Worm (Caenorhabditis elegans) whole organism, L1 larva: Measurements from ENCODE around the gene C48A7.16.

Experiments
- C34B4.2 ChIP-seq: sonication (generic microtip); optimal IDR thresholded peaks from 2 replicates; lab custom pipeline; 2017; ENCODE audit warnings: mild to moderate bottlenecking, missing genetic modification characterization, missing compliant biosample characterization
- F16B12.6 ChIP-seq: fragments of 150-350 bp; optimal IDR thresholded peaks from 2 replicates; lab custom pipeline; 2014; ENCODE audit warnings: missing biosample characterization, missing genetic modification characterization
- aly-2 ChIP-seq: fragments of 150-350 bp; optimal IDR thresholded peaks from 2 replicates; lab custom pipeline; 2014; ENCODE audit warnings: missing biosample characterization, missing genetic modification characterization
- ama-1 ChIP-seq: fragments of 150-350 bp; optimal IDR thresholded peaks from 2 replicates; lab custom pipeline; 2014
- ceh-8 ChIP-seq: fragments of 200-800 bp; sonication (Bioruptor generic); optimal IDR thresholded peaks from 2 replicates; lab custom pipeline; 2018; ENCODE audit warnings: mild to moderate bottlenecking, missing genetic modification characterization, moderate library complexity, missing compliant biosample characterization
- ceh-82 ChIP-seq, 3 experiments: fragments of 150-350 bp in 1 of 3; sonication (generic microtip) in 2 of 3; optimal IDR thresholded peaks; 2 replicates each; lab custom pipeline; 2014 to 2017; ENCODE audit warnings: missing biosample characterization in 3 of 3, missing genetic modification characterization in 3 of 3
- dsc-1 ChIP-seq: sonication (generic microtip); optimal IDR thresholded peaks from 2 replicates; lab custom pipeline; 2016; ENCODE audit warnings: mild to moderate bottlenecking, missing genetic modification characterization, missing compliant biosample characterization
- efl-1 ChIP-seq, 4 experiments: fragments of 150-350 bp; optimal IDR thresholded peaks in 3 of 4; peaks in 1 of 4; 1 replicate in 1 of 4; 2 replicates in 3 of 4; lab custom pipeline; 2014; ENCODE audit warnings: missing biosample characterization in 2 of 4, missing genetic modification characterization in 2 of 4, missing genetic modification reagents in 2 of 4
- efl-3 ChIP-seq: fragments of 200-800 bp; sonication (Bioruptor generic); optimal IDR thresholded peaks from 2 replicates; lab custom pipeline; 2018; ENCODE audit warnings: mild to moderate bottlenecking, missing genetic modification characterization, missing compliant biosample characterization
- egl-13 ChIP-seq: sonication (generic microtip); optimal IDR thresholded peaks from 2 replicates; lab custom pipeline; 2016; ENCODE audit warnings: missing genotype, missing genetic modification reagents, missing genetic modification characterization, missing compliant biosample characterization
- egl-27 ChIP-seq, 2 experiments: fragments of 150-350 bp in 1 of 2; sonication (generic microtip); optimal IDR thresholded peaks; 3 replicates each; lab custom pipeline; 2017 to 2018; ENCODE audit warnings: missing biosample characterization in 2 of 2, missing genetic modification characterization in 2 of 2, missing genetic modification reagents in 2 of 2
- ets-5 ChIP-seq: fragments of 200-800 bp; sonication (Bioruptor generic); IDR thresholded peaks from 2 replicates; pipeline ENCODE4 v1.3.6; 2022; ENCODE audit warnings: missing genetic modification characterization, missing compliant biosample characterization
- fkh-8 ChIP-seq: sonication (generic microtip); optimal IDR thresholded peaks from 2 replicates; lab custom pipeline; 2016; ENCODE audit warnings: mild to moderate bottlenecking, missing genetic modification characterization, missing compliant biosample characterization
- fos-1 ChIP-seq: fragments of 150-350 bp; optimal IDR thresholded peaks from 2 replicates; lab custom pipeline; 2014; ENCODE audit warnings: missing biosample characterization, missing genetic modification characterization
- hpl-2 ChIP-seq: fragments of 150-350 bp; optimal IDR thresholded peaks from 2 replicates; lab custom pipeline; 2014; ENCODE audit warnings: missing biosample characterization, missing genetic modification reagents, missing genetic modification characterization
- irx-1 ChIP-seq: sonication (generic microtip); optimal IDR thresholded peaks from 2 replicates; lab custom pipeline; 2016; ENCODE audit warnings: missing genetic modification characterization, missing compliant biosample characterization
- jun-1 ChIP-seq: fragments of 150-350 bp; optimal IDR thresholded peaks from 2 replicates; lab custom pipeline; 2014; ENCODE audit warnings: missing biosample characterization, missing genetic modification reagents, missing genetic modification characterization
- lin-13 ChIP-seq: fragments of 150-350 bp; optimal IDR thresholded peaks from 2 replicates; lab custom pipeline; 2014; ENCODE audit warnings: missing biosample characterization, missing genetic modification reagents, missing genetic modification characterization
- lin-14 ChIP-seq: fragments of 200-800 bp; sonication (Bioruptor generic); optimal IDR thresholded peaks from 2 replicates; lab custom pipeline; 2018; ENCODE audit warnings: mild to moderate bottlenecking, missing genetic modification characterization, moderate library complexity, missing compliant biosample characterization
- lin-15B ChIP-seq: fragments of 150-350 bp; sonication (generic microtip); optimal IDR thresholded peaks from 3 replicates; lab custom pipeline; 2014; ENCODE audit warnings: missing biosample characterization, missing genetic modification characterization
- lin-39 ChIP-seq: fragments of 150-350 bp; optimal IDR thresholded peaks from 2 replicates; lab custom pipeline; 2014; ENCODE audit warnings: missing biosample characterization, missing genetic modification reagents, missing genetic modification characterization
- lir-3 ChIP-seq: sonication (generic microtip); optimal IDR thresholded peaks from 2 replicates; lab custom pipeline; 2016; ENCODE audit warnings: mild to moderate bottlenecking, missing genetic modification characterization, moderate library complexity, missing compliant biosample characterization; ENCODE audit not compliant: poor library complexity
- lsy-2 ChIP-seq, 2 experiments: fragments of 150-350 bp; optimal IDR thresholded peaks; 2 replicates each; lab custom pipeline; 2014; ENCODE audit warnings: missing biosample characterization in 2 of 2, missing genetic modification characterization in 2 of 2
- mab-9 ChIP-seq: fragments of 200-800 bp; sonication (Bioruptor generic); IDR thresholded peaks from 2 replicates; pipeline ENCODE4 v1.3.6; 2022; ENCODE audit warnings: missing genetic modification reagents, missing genetic modification characterization, missing compliant biosample characterization
- mef-2 ChIP-seq: fragments of 150-350 bp; optimal IDR thresholded peaks from 2 replicates; lab custom pipeline; 2014; ENCODE audit warnings: missing biosample characterization, missing genetic modification characterization
- mep-1 ChIP-seq: fragments of 150-350 bp; optimal IDR thresholded peaks from 2 replicates; lab custom pipeline; 2014; ENCODE audit warnings: missing biosample characterization, missing genetic modification characterization
- nhr-12 ChIP-seq: sonication (generic microtip); optimal IDR thresholded peaks from 2 replicates; lab custom pipeline; 2017; ENCODE audit warnings: missing biosample characterization, missing genetic modification characterization
- nhr-20 ChIP-seq: sonication (generic microtip); optimal IDR thresholded peaks from 2 replicates; lab custom pipeline; 2016; ENCODE audit warnings: mild to moderate bottlenecking, missing genetic modification characterization, missing compliant biosample characterization
- nhr-47 ChIP-seq: sonication (generic microtip); optimal IDR thresholded peaks from 2 replicates; lab custom pipeline; 2016; ENCODE audit warnings: mild to moderate bottlenecking, missing genetic modification characterization, moderate library complexity, missing compliant biosample characterization
- nhr-71 ChIP-seq: sonication (generic microtip); optimal IDR thresholded peaks from 2 replicates; lab custom pipeline; 2016; ENCODE audit warnings: mild to moderate bottlenecking, missing genetic modification characterization, moderate library complexity, missing compliant biosample characterization
- nhr-85 ChIP-seq: sonication (generic microtip); peaks from one replicate; lab custom pipeline; 2016; ENCODE audit warnings: missing genetic modification characterization, inconsistent platforms, missing compliant biosample characterization
- nhr-90 ChIP-seq: sonication (generic microtip); optimal IDR thresholded peaks from 2 replicates; lab custom pipeline; 2016; ENCODE audit warnings: mild to moderate bottlenecking, missing genetic modification characterization, missing compliant biosample characterization; ENCODE audit not compliant: poor library complexity
- pax-3 ChIP-seq: fragments of 200-800 bp; sonication (Bioruptor generic); optimal IDR thresholded peaks from 2 replicates; lab custom pipeline; 2018; ENCODE audit warnings: mild to moderate bottlenecking, missing genetic modification characterization, moderate library complexity, missing compliant biosample characterization
- rnt-1 ChIP-seq: sonication (generic microtip); optimal IDR thresholded peaks from 2 replicates; lab custom pipeline; 2016; ENCODE audit warnings: mild to moderate bottlenecking, missing genetic modification characterization, moderate library complexity, missing compliant biosample characterization
- skn-1 ChIP-seq: fragments of 150-350 bp; optimal IDR thresholded peaks from 2 replicates; lab custom pipeline; 2014; ENCODE audit warnings: missing biosample characterization, missing genetic modification characterization
- snpc-4 ChIP-seq: fragments of 150-350 bp; optimal IDR thresholded peaks from 2 replicates; lab custom pipeline; 2014; ENCODE audit warnings: missing biosample characterization, missing genetic modification characterization
- snu-23 ChIP-seq: sonication (generic microtip); optimal IDR thresholded peaks from 2 replicates; lab custom pipeline; 2016; ENCODE audit warnings: missing genetic modification characterization, missing compliant biosample characterization
- sox-4 ChIP-seq: sonication (generic microtip); optimal IDR thresholded peaks from 2 replicates; lab custom pipeline; 2016; ENCODE audit warnings: missing genetic modification characterization, missing compliant biosample characterization
- swsn-7 ChIP-seq: sonication (generic microtip); optimal IDR thresholded peaks from 2 replicates; lab custom pipeline; 2016; ENCODE audit warnings: missing genetic modification characterization, missing compliant biosample characterization
- tbx-2 ChIP-seq: sonication (generic microtip); optimal IDR thresholded peaks from 2 replicates; lab custom pipeline; 2016; ENCODE audit warnings: missing genetic modification characterization, missing compliant biosample characterization
- unc-130 ChIP-seq: fragments of 150-350 bp; optimal IDR thresholded peaks from 2 replicates; lab custom pipeline; 2017; ENCODE audit warnings: missing biosample characterization, missing genetic modification characterization, inconsistent platforms
- unc-30 ChIP-seq: sonication (generic microtip); optimal IDR thresholded peaks from 2 replicates; lab custom pipeline; 2017; ENCODE audit warnings: missing biosample characterization, missing genetic modification characterization
- unc-62 ChIP-seq: fragments of 150-350 bp; optimal IDR thresholded peaks from 2 replicates; lab custom pipeline; 2014; ENCODE audit warnings: missing biosample characterization, missing genetic modification reagents, missing genetic modification characterization
- unc-86 ChIP-seq: sonication (generic microtip); optimal IDR thresholded peaks from 2 replicates; lab custom pipeline; 2016; ENCODE audit warnings: missing genetic modification characterization, missing compliant biosample characterization
- vab-15 ChIP-seq: sonication (generic microtip); optimal IDR thresholded peaks from 2 replicates; lab custom pipeline; 2017; ENCODE audit warnings: missing genotype, mild to moderate bottlenecking, missing genetic modification characterization, missing compliant biosample characterization
- xbp-1 ChIP-seq: sonication (generic microtip); optimal IDR thresholded peaks from 2 replicates; lab custom pipeline; 2016; ENCODE audit warnings: missing genetic modification characterization, missing compliant biosample characterization
- zag-1 ChIP-seq: fragments of 150-350 bp; optimal IDR thresholded peaks from 2 replicates; lab custom pipeline; 2014; ENCODE audit warnings: missing biosample characterization, missing genetic modification characterization
- ztf-4 ChIP-seq: fragments of 150-350 bp; optimal IDR thresholded peaks from 2 replicates; lab custom pipeline; 2014; ENCODE audit warnings: missing biosample characterization, missing genetic modification characterization

The C48A7.16 gene

ce11 chrIV:7390126-7390766 is 15.0 kb upstream of the C48A7.16 start:
- peak; percentile 39 for TF ChIP-seq egl-13 (tag; lab: Kevin White, UChicago)
- TF ChIP-seq ceh-82 (tag; optimal IDR thresholded peaks at IDR 0.05; lab: Kevin White, UChicago), result peak; percentile 15 to 57 (median 28)
- no peak for TF ChIP-seq nhr-12 (tag; lab: Kevin White, UChicago)
- TF ChIP-seq unc-86 (tag; lab: Kevin White, UChicago), result peak; percentile 47
- no peak for TF ChIP-seq nhr-90 (tag; lab: Kevin White, UChicago)
- TF ChIP-seq mep-1 (tag; lab: Kevin White, UChicago), result no peak
- TF ChIP-seq unc-30, result no peak
- peak; percentile 37 for TF ChIP-seq dsc-1 (tag; lab: Kevin White, UChicago)
- TF ChIP-seq lin-15B (tag; lab: Kevin White, UChicago), result no peak
- no peak for TF ChIP-seq sox-4
- TF ChIP-seq nhr-71, result peak; percentile 65
- no peak for TF ChIP-seq pax-3 (tag; lab: Kevin White, UChicago)
- peak; percentile 33 for TF ChIP-seq unc-130 (tag; lab: Kevin White, UChicago)
- TF ChIP-seq snu-23 (GFP tag; lab: Kevin White, UChicago), result peak; percentile 39
- TF ChIP-seq efl-1 (optimal IDR thresholded peaks at IDR 0.05; lab: Kevin White, UChicago), result peak in 1 of 2 experiments; percentile 17
- TF ChIP-seq efl-1 (GFP tag; optimal IDR thresholded peaks at IDR 0.05 in 1 of 2; lab: Kevin White, UChicago), result no peak
- TF ChIP-seq C34B4.2 (tag; lab: Kevin White, UChicago), result no peak
- peak; percentile 29 for TF ChIP-seq ztf-4 (tag; lab: Kevin White, UChicago)
- TF ChIP-seq aly-2 (tag; lab: Kevin White, UChicago), result no peak
- TF ChIP-seq mef-2 (tag; lab: Kevin White, UChicago), result no peak
- TF ChIP-seq swsn-7 (tag; lab: Kevin White, UChicago), result peak; percentile 41
- TF ChIP-seq irx-1 (tag; lab: Kevin White, UChicago), result no peak
- TF ChIP-seq efl-3 (GFP tag; lab: Kevin White, UChicago), result no peak
- TF ChIP-seq skn-1, result peak; percentile 7
- TF ChIP-seq zag-1 (tag; lab: Kevin White, UChicago), result no peak
- TF ChIP-seq fkh-8 (tag; lab: Kevin White, UChicago), result peak; percentile 28
- peak; percentile 41 for TF ChIP-seq nhr-47 (tag; lab: Kevin White, UChicago)
- peak; percentile 13 for TF ChIP-seq nhr-20
- TF ChIP-seq lsy-2 (tag; optimal IDR thresholded peaks at IDR 0.05; lab: Kevin White, UChicago), result peak in 1 of 2 experiments; percentile 37
- TF ChIP-seq unc-62 (GFP tag; lab: Kevin White, UChicago), result no peak
- no peak for TF ChIP-seq ceh-8 (GFP tag; lab: Kevin White, UChicago)
- TF ChIP-seq xbp-1 (tag; lab: Kevin White, UChicago), result peak; percentile 30
- no peak for TF ChIP-seq mab-9 (GFP tag; lab: Robert Waterston, UW)
- no peak for TF ChIP-seq ets-5 (GFP tag; lab: Robert Waterston, UW)
- TF ChIP-seq hpl-2 (GFP tag; lab: Kevin White, UChicago), result no peak
- TF ChIP-seq tbx-2 (tag; lab: Kevin White, UChicago), result peak; percentile 22
- TF ChIP-seq rnt-1 (tag; lab: Kevin White, UChicago), result peak; percentile 37
- TF ChIP-seq lin-14 (GFP tag; lab: Kevin White, UChicago), result peak; percentile 75
- TF ChIP-seq fos-1, result no peak
- TF ChIP-seq ama-1 (lab: Kevin White, UChicago), result no peak

ce11 chrIV:7391534-7392343 is 13.5 kb upstream of the C48A7.16 start:
- TF ChIP-seq zag-1 (tag; lab: Kevin White, UChicago), result no peak
- TF ChIP-seq jun-1 (tag; lab: Kevin White, UChicago), result no peak
- no peak for TF ChIP-seq hpl-2 (GFP tag; lab: Kevin White, UChicago)
- no peak for TF ChIP-seq lin-39 (tag; lab: Kevin White, UChicago)
- no peak for TF ChIP-seq snpc-4 (tag; lab: Kevin White, UChicago)
- TF ChIP-seq lsy-2 (tag; optimal IDR thresholded peaks at IDR 0.05; lab: Kevin White, UChicago), result peak in 1 of 2 experiments; percentile 51
- TF ChIP-seq dsc-1 (tag; lab: Kevin White, UChicago), result peak; percentile 5
- no peak for TF ChIP-seq efl-3 (GFP tag; lab: Kevin White, UChicago)
- TF ChIP-seq lir-3 (tag; lab: Kevin White, UChicago), result peak; percentile 32
- no peak for TF ChIP-seq egl-27 (tag; optimal IDR thresholded peaks at IDR 0.05; lab: Kevin White, UChicago)
- peak; percentile 46 for TF ChIP-seq nhr-47 (tag; lab: Kevin White, UChicago)
- peak; percentile 33 for TF ChIP-seq irx-1 (tag; lab: Kevin White, UChicago)
- no peak for TF ChIP-seq mep-1 (tag; lab: Kevin White, UChicago)
- TF ChIP-seq swsn-7 (tag; lab: Kevin White, UChicago), result peak; percentile 23
- peak; percentile 53 for TF ChIP-seq rnt-1 (tag; lab: Kevin White, UChicago)
- peak; percentile 50 for TF ChIP-seq lin-13 (GFP tag; lab: Kevin White, UChicago)
- TF ChIP-seq vab-15 (tag; lab: Kevin White, UChicago), result no peak
- TF ChIP-seq F16B12.6 (tag; lab: Kevin White, UChicago), result no peak
- TF ChIP-seq C34B4.2 (tag; lab: Kevin White, UChicago), result no peak
- peak; percentile 31 for TF ChIP-seq nhr-85 (tag; lab: Kevin White, UChicago)
- peak; percentile 75 for TF ChIP-seq skn-1
